Fruit fly (Drosophila melanogaster) whole organism, pupa: Measurements from ENCODE around the gene CG33253.

Experiments
- CG9948 ChIP-seq: fragments of 200-800 bp; sonication (Bioruptor generic); optimal IDR thresholded peaks from 2 replicates; lab custom pipeline; 2018; ENCODE audit warnings: missing biosample characterization, mild to moderate bottlenecking, missing genetic modification characterization, moderate library complexity
- D1 ChIP-seq: fragments of 200-800 bp; sonication (Bioruptor generic); optimal IDR thresholded peaks from 2 replicates; lab custom pipeline; 2018; ENCODE audit warnings: missing biosample characterization, mild to moderate bottlenecking, missing genetic modification characterization, moderate library complexity

- no peak for TF ChIP-seq D1
- TF ChIP-seq CG9948 (tag; lab: Kevin White, UChicago) = peak; percentile 50
Observed at dm6 chrX:19146421-19146952, 36.7 kb upstream of the CG33253 start.
